Fruit fly (Drosophila melanogaster) whole organism, pupa: ENCODE results near the gene UQCR-C2.
"Not testable (repeated sequence)": the region's sequence is repeated elsewhere in the genome, so short reads cannot be mapped to it uniquely, and the experiment has no call there.

Source experiments
- CG10348 ChIP-seq: fragments of 200-800 bp; sonication (Bioruptor generic); IDR thresholded peaks from 2 replicates; pipeline ENCODE4 v1.3.6; 2022; ENCODE audit warnings: missing biosample characterization, missing genetic modification characterization
- CG12605 ChIP-seq: fragments of 200-800 bp; sonication (Bioruptor generic); IDR thresholded peaks from 2 replicates; pipeline ENCODE4 v1.3.6; 2022; ENCODE audit warnings: missing biosample characterization, missing genetic modification characterization
- CG13204 ChIP-seq: fragments of 200-800 bp; sonication (Bioruptor generic); optimal IDR thresholded peaks from 2 replicates; lab custom pipeline; 2018; ENCODE audit warnings: missing biosample characterization, mild to moderate bottlenecking, missing genetic modification characterization, moderate library complexity
- CG14655 ChIP-seq: fragments of 200-800 bp; sonication (Bioruptor generic); optimal IDR thresholded peaks from 3 replicates; lab custom pipeline; 2017; ENCODE audit warnings: mild to moderate bottlenecking, missing biosample characterization, missing genetic modification reagents, missing genetic modification characterization
- CG15710 ChIP-seq: fragments of 200-800 bp; sonication (Bioruptor generic); optimal IDR thresholded peaks from 2 replicates; lab custom pipeline; 2018; ENCODE audit warnings: missing biosample characterization, mild to moderate bottlenecking, missing genetic modification characterization, moderate library complexity
- CG17806 ChIP-seq: fragments of 200-800 bp; sonication (Bioruptor generic); optimal IDR thresholded peaks from 2 replicates; lab custom pipeline; 2018; ENCODE audit warnings: missing biosample characterization, mild to moderate bottlenecking, missing genetic modification characterization, moderate library complexity
- CG32121 ChIP-seq: fragments of 200-800 bp; sonication (Bioruptor generic); IDR thresholded peaks from 2 replicates; pipeline ENCODE4 v1.3.6; 2022; ENCODE audit warnings: missing biosample characterization, missing genetic modification characterization
- CG34367 ChIP-seq: fragments of 200-800 bp; sonication (Bioruptor generic); optimal IDR thresholded peaks from 2 replicates; lab custom pipeline; 2018; ENCODE audit warnings: missing biosample characterization, mild to moderate bottlenecking, missing genetic modification characterization
- CG4496 ChIP-seq: fragments of 200-800 bp; sonication (Bioruptor generic); IDR thresholded peaks from 3 replicates; pipeline ENCODE4 v1.3.6; 2022; ENCODE audit warnings: missing biosample characterization, missing genetic modification characterization
- CG8159 ChIP-seq: fragments of 200-800 bp; sonication (Bioruptor generic); optimal IDR thresholded peaks from 3 replicates; lab custom pipeline; 2018; ENCODE audit warnings: missing biosample characterization, mild to moderate bottlenecking, missing genetic modification characterization, moderate library complexity
- CG8301 ChIP-seq: fragments of 200-800 bp; sonication (Bioruptor generic); optimal IDR thresholded peaks from 2 replicates; lab custom pipeline; 2018; ENCODE audit warnings: missing biosample characterization, mild to moderate bottlenecking, missing genetic modification characterization
- CG9948 ChIP-seq: fragments of 200-800 bp; sonication (Bioruptor generic); optimal IDR thresholded peaks from 2 replicates; lab custom pipeline; 2018; ENCODE audit warnings: missing biosample characterization, mild to moderate bottlenecking, missing genetic modification characterization, moderate library complexity
- D1 ChIP-seq: fragments of 200-800 bp; sonication (Bioruptor generic); optimal IDR thresholded peaks from 2 replicates; lab custom pipeline; 2018; ENCODE audit warnings: missing biosample characterization, mild to moderate bottlenecking, missing genetic modification characterization, moderate library complexity
- EcR ChIP-seq: fragments of 200-800 bp; sonication (Bioruptor generic); optimal IDR thresholded peaks from 3 replicates; lab custom pipeline; 2019; ENCODE audit warnings: missing biosample characterization, missing genetic modification characterization, mild to moderate bottlenecking, moderate library complexity, missing genetic modification reagents
- Ets98B ChIP-seq: fragments of 200-800 bp; sonication (Bioruptor generic); IDR thresholded peaks from 2 replicates; pipeline ENCODE4 v1.3.6; 2022; ENCODE audit warnings: missing biosample characterization, missing genetic modification characterization
- Pif1A ChIP-seq: fragments of 200-800 bp; sonication (Bioruptor generic); optimal IDR thresholded peaks from 3 replicates; lab custom pipeline; 2016; ENCODE audit warnings: missing biosample characterization, missing genetic modification characterization
- Pif1B ChIP-seq: fragments of 200-800 bp; sonication (Bioruptor generic); optimal IDR thresholded peaks from 3 replicates; lab custom pipeline; 2016; ENCODE audit warnings: missing biosample characterization, missing genetic modification characterization
- Snoo ChIP-seq: fragments of 200-800 bp; sonication (Bioruptor generic); optimal IDR thresholded peaks from 3 replicates; lab custom pipeline; 2017; ENCODE audit warnings: missing biosample characterization, mild to moderate bottlenecking, missing genetic modification characterization, inconsistent platforms
- fd96Ca ChIP-seq: fragments of 200-800 bp; sonication (Bioruptor generic); IDR thresholded peaks from 3 replicates; pipeline ENCODE4 v1.3.6; 2022; ENCODE audit warnings: missing biosample characterization, missing genetic modification characterization
- gl ChIP-seq: fragments of 200-800 bp; sonication (Bioruptor generic); optimal IDR thresholded peaks from 2 replicates; lab custom pipeline; 2018; ENCODE audit warnings: missing biosample characterization, mild to moderate bottlenecking, missing genetic modification characterization
- rn ChIP-seq: fragments of 200-800 bp; sonication (Bioruptor generic); IDR thresholded peaks from 2 replicates; pipeline ENCODE4 v1.3.6; 2022; ENCODE audit warnings: missing biosample characterization, missing genetic modification characterization

The UQCR-C2 gene

DNA sequence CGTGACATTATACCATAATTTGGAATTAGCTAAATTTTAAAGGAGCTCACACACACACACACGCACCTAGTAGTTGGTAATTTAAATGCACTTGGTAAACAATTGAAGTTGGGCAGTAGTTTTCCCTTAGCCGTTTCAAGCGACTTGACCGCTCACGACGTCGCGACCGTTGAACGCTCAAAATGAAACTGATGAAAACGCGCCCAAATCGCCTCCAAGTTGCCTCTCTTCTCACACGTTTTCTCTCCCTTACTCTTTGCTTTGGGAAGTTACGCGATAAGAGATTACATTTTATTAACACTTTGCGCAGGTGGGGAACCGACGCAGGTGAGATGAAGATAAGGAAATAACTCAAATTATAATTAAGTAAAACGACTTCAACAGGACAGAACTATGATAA, 11.7 kb upstream of the UQCR-C2 start:
- no peak for TF ChIP-seq D1
- 0 out of 2 replicates have a peak, but pooled peaks have one; percentile 17 for TF ChIP-seq CG32121
- no peak for TF ChIP-seq CG17806 (tag; lab: Kevin White, UChicago)
- peak; percentile 41; the same call in 1 of the 2 replicates for TF ChIP-seq Ets98B (GFP tag; lab: Robert Waterston, UW)

DNA sequence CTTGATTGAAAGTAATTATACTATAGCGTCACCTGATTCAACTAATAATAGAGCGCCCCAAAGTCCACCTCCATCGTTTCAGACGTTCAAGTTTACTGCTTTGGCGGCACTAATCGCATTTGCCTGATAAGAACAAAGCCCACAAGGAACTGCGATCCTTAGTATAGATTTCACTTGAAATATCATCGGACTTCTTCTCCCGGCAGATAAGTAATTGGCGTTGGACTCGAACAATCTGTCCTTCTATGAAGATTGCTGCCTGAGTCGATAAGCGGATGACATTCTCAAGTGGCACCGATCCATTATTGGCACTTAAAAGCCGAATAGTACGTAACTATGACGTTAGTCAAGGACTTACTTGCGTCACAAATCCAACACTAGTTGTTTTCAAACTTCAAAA, 10.7 kb upstream of the UQCR-C2 start, which contains the start of gene Mipp1:
TSS of gene Mipp1 (minus strand) at position 101 of the 400 bp plus-strand sequence.
- not testable (repeated sequence) for TF ChIP-seq CG15710; CG34367; Snoo (tag; lab: Kevin White, UChicago)

DNA sequence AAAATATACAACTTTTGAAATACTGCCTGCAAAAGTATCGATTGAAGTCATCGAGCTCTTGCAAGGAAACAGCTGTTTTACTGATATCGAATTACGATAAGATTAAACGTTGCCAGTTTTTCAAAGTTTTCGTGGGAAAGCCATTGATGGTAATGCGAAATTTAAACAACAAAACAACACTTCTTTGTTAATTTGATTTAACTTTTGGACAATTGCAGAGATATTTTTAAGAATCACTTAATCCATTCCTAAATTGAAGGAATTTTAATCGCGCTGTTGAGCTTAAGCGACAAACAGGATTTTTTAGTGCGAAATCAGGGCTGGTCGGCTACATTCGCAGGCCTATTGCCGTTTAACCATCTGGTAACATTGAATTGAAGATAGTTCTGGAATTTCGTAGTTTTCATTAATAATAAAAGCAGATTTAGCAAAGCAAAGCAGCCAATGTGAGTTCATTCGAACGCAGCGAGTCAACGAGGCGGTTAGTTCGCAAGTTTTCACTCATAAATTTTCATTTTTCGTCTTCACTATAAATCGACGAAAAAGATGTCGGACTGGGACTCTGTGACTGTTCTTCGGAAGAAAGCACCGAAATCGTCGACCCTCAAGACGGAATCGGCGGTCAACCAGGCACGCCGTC, 9.5 kb upstream of the UQCR-C2 start, which contains the start of gene mbf1:
TSS of gene mbf1 (plus strand) at position 130 of the 640 bp plus-strand sequence.
- TF ChIP-seq CG34367 (no peak), D1 (no peak), Ets98B (GFP tag; lab: Robert Waterston, UW) (no peak), rn (GFP tag; lab: Robert Waterston, UW) (no peak), fd96Ca (GFP tag; lab: Robert Waterston, UW) (no peak), EcR (GFP tag; lab: Kevin White, UChicago) (no peak), gl (no peak)
- TF ChIP-seq, all 21 proteins: peak for 0

DNA sequence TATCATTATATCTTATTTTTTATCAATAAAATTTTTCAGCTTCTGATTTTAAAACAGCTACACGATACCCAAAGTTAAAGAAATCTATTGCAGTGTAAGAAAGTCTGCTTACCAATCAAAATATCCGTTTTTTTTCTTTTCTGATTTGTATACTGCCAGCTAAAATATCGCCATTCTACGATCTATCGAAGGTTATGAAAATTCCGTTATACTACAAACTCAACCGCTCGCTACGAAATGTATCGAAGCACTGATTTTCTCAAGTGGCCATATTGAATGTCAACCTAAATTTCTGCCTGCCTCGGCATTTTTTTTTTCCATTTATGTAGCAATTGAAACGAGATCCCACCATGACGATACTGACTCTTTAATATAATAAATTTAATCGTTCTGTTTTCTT, 3.9 kb upstream of the UQCR-C2 start, which contains the start of gene nxf2:
TSS of gene nxf2 (minus strand) at position 258 of the 400 bp plus-strand sequence.
- no peak for TF ChIP-seq Ets98B (GFP tag; lab: Robert Waterston, UW)
- TF ChIP-seq CG15710 = no peak
- no peak for TF ChIP-seq Pif1A
- no peak for TF ChIP-seq CG4496 (GFP tag; lab: Robert Waterston, UW)
- no peak for TF ChIP-seq CG34367
- no peak for TF ChIP-seq EcR (GFP tag; lab: Kevin White, UChicago)
- TF ChIP-seq, all 21 proteins: peak for 0

DNA sequence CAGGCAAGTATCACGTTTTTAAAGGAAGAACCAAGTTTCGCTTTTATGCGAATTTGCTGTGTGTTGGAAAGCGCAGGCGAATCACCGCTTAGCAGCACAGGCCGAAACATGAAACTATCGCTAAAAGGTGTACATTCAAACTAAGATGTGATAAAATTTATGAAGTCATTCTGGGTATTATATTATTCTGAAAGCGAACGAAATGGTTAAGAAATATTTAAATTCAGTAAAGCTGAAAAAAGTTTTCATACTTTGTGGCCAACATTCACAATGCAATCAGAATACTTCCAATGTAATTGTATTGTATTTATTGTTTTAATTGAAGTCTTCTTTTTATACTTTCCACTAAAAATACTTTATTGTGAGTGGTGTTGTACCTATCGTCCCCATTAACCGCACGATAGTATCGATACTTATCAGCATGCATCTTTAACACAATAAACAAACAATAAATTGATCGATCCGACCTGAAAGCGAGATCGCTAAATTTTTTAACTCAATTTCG, 2.7 kb upstream of the UQCR-C2 start, which contains the start of gene Smn:
TSS of gene Smn (minus strand) at position 347 of the 505 bp plus-strand sequence.
- TF ChIP-seq CG34367 (peak; percentile 17), CG9948 (tag; lab: Kevin White, UChicago) (peak; percentile 2), EcR (GFP tag; lab: Kevin White, UChicago) (no peak), Snoo (tag; lab: Kevin White, UChicago) (peak; percentile 33), rn (GFP tag; lab: Robert Waterston, UW) (no peak), CG15710 (peak; percentile 36), Pif1B (GFP tag; lab: Kevin White, UChicago) (no peak), CG8301 (tag; lab: Kevin White, UChicago) (peak; percentile 41), CG32121 (no peak), Pif1A (no peak), CG12605 (GFP tag; lab: Robert Waterston, UW) (no peak), fd96Ca (GFP tag; lab: Robert Waterston, UW) (no peak), D1 (no peak), CG14655 (GFP tag; lab: Kevin White, UChicago) (no peak), Ets98B (GFP tag; lab: Robert Waterston, UW) (peak; percentile 17; the same call in 1 of the 2 replicates)

DNA sequence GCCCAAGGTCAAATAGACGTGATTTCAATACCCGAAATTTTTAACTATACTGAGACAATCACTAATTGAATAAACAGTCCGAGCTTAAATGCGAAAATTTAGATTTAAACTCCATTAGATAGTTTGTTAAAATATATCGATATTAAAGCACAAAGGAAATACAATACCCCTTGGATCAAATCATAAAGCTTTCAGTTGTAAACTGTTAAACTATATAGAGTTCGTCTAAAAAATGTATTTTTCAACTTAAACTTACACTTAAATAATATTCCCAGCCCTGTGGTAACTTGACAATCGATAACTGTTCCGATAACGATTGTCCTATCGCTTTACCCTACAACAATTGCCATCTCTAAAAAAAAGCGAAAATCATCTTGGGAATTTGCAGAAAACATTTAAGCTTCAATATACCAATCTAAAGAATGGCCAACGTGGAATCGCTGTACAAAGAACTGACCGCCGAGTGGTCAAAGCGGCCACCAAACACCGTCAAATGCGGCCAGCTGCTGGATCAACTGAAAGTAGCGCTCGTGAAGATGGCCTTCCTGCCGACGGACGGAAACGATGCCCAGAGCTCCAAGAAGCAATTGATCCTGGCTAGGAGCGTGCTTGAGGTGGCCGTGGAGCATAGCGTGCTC, 1.1 kb upstream of the UQCR-C2 start, which contains the start of gene Rpn12:
TSS of gene Rpn12 (plus strand) at position 351 of the 638 bp plus-strand sequence.
- TF ChIP-seq gl (no peak), CG15710 (peak; percentile 24), CG17806 (tag; lab: Kevin White, UChicago) (no peak), fd96Ca (GFP tag; lab: Robert Waterston, UW) (no peak), CG13204 (GFP tag; lab: Kevin White, UChicago) (no peak), CG32121 (0 out of 2 replicates have a peak, but pooled peaks have one; percentile 20), Snoo (tag; lab: Kevin White, UChicago) (peak; percentile 12), Pif1A (no peak), Ets98B (GFP tag; lab: Robert Waterston, UW) (peak; percentile 32; the same call in 1 of the 2 replicates), CG34367 (no peak)

DNA sequence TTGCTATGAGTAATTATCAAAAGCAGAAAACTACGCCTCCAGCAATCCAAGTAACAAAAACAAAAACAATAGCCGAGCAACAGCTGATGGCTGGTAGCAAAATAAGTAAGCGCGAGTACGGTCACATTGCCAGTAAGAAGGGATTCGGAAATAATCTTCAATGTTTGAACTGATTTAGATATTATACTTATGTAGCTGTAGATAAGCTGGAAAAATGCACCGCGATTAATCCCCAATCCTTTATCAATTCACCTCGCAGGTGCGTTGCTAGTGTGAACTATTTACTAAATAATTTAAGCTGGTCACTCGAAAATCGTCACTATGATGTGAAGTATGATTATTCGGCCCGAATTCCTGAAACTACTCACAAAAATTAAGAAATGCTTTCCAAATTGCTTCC, 3.1 kb downstream of the UQCR-C2 start, which contains the start of the genes Syx8 and CG32163:
TSS of gene Syx8 (minus strand) at position 69 of the 400 bp plus-strand sequence.
TSS of gene CG32163 (plus strand) at position 169 of the 400 bp plus-strand sequence.
- TF ChIP-seq CG4496 (GFP tag; lab: Robert Waterston, UW) (no peak), gl (no peak), CG15710 (no peak), Ets98B (GFP tag; lab: Robert Waterston, UW) (no peak), Snoo (tag; lab: Kevin White, UChicago) (no peak), CG34367 (no peak), CG10348 (no peak), Pif1A (no peak), rn (GFP tag; lab: Robert Waterston, UW) (no peak), CG8159 (no peak), EcR (GFP tag; lab: Kevin White, UChicago) (no peak), CG32121 (no peak), Pif1B (GFP tag; lab: Kevin White, UChicago) (no peak), CG17806 (tag; lab: Kevin White, UChicago) (no peak), CG13204 (GFP tag; lab: Kevin White, UChicago) (no peak), CG12605 (GFP tag; lab: Robert Waterston, UW) (no peak)
